Worm (Caenorhabditis elegans): ENCODE results near the gene srbc-29.

DNA sequence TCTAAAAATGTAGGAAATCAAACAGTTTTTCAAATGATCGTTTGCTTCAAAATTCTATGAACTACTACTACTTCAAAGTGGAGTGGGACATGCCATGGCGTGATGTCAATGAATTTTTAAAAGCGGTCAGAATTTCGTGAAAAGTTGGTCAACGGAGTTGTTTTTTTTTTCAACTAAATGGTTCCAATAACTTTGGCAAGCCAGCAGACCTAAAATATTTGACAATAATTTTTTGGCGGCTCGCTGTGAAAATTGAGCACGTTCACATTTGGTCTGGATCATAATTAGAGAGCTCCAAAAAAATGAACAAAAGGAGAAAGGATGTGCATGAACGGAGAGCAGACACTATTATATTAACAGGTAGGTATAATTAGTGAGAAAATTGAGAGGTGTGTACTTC is 20.3 kb downstream of the srbc-29 start:
- TF ChIP-seq ceh-82 (tag; optimal IDR thresholded peaks at IDR 0.05) (no peak), blmp-1 (tag; optimal IDR thresholded peaks at IDR 0.05; ENCODE audit: insufficient read depth) (no peak), nhr-237 (tag; optimal IDR thresholded peaks at IDR 0.05) (no peak), ama-1 (optimal IDR thresholded peaks at IDR 0.05) (no peak), skn-1 (tag; optimal IDR thresholded peaks at IDR 0.05) (no peak), lsy-2 (tag; optimal IDR thresholded peaks at IDR 0.05) (no peak), ztf-11 (tag; optimal IDR thresholded peaks at IDR 0.05) (no peak), gmeb-1 (tag; optimal IDR thresholded peaks at IDR 0.05) (no peak), egl-27 (tag; optimal IDR thresholded peaks at IDR 0.05) (no peak), nhr-77 (tag; optimal IDR thresholded peaks at IDR 0.05) (no peak), elt-3 (tag; optimal IDR thresholded peaks at IDR 0.05) (no peak), lin-13 (GFP tag; optimal IDR thresholded peaks at IDR 0.05) (no peak)

Measured in whole organism, L2 larva.